Worm (Caenorhabditis elegans): ENCODE measurements around the gene T08G5.1.

T08G5.1 gene

DNA sequence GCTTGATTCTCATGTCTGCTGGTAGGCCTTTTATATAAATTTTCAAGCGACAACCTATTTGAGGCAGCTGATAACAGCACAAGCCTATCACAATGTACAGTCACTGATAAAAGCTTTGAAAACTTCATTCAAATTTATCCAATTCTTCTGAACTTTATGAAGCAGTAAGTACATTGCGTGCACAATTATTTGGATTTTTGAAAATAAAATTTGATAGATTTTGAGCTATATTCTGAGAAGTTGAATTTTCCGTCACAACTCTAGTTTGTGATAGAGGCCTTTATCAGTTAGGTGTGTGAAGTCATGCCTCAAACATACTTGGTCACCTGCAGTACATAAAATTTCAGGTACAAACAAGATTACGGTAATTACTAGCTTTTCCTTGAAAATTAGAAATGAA is at the start of gene T08G5.1, which contains the start of gene mtl-2:
Gene T08G5.1 (plus strand): TSS at position 127 of the 400 bp plus-strand sequence.
Gene mtl-2 (minus strand): TSS at position 34 of the 400 bp plus-strand sequence.
- TF ChIP-seq efl-1 (optimal IDR thresholded peaks at IDR 0.05), result no peak
- TF ChIP-seq efl-1 (GFP tag; optimal IDR thresholded peaks at IDR 0.05 in 1 of 2), result peak in 1 of 2 experiments; percentile 68
- no peak for TF ChIP-seq egl-27 (tag; optimal IDR thresholded peaks at IDR 0.05)
- peak; percentile 61 for TF ChIP-seq elt-2 (tag; optimal IDR thresholded peaks at IDR 0.05)

DNA sequence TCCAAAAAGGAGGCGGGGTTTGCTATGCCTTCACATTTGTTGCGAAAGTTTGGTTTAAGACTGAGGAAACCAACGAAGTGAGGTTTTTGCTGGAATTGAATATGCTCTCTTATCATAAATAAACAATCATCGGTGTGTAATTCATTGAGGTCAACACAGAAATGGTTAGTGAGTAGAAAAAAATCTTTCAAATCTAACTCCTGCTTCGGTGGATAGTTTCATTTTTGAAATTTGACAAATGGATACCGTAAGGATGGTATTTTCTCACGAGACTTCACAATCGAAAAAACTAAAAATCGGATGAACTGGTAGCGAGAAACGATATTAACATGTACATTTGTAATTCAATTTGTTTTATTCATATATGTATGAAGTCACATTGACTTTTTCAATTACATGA is 37.8 kb upstream of the T08G5.1 start, which contains the start of gene eol-1:
Gene eol-1 (minus strand): TSS at position 101 of the 400 bp plus-strand sequence.
- TF ChIP-seq hpl-2 (GFP tag; optimal IDR thresholded peaks at IDR 0.05) (no peak), lin-13 (GFP tag; optimal IDR thresholded peaks at IDR 0.05) (no peak), efl-1 (optimal IDR thresholded peaks at IDR 0.05) (no peak), efl-1 (GFP tag; optimal IDR thresholded peaks at IDR 0.05 in 1 of 2) (peak in 1 of 2 experiments; percentile 81), efl-3 (GFP tag; optimal IDR thresholded peaks at IDR 0.05) (no peak)

ce11 chrV:13981677-13982076 is 36.9 kb upstream of the T08G5.1 start:
- TF ChIP-seq C04F5.9 (tag; optimal IDR thresholded peaks at IDR 0.05), result no peak
- TF ChIP-seq pqm-1 (tag; optimal IDR thresholded peaks at IDR 0.05), result no peak
- TF ChIP-seq nhr-19 (GFP tag; conservative IDR thresholded peaks at IDR 0.05), result no peak
- no peak for TF ChIP-seq fkh-8 (tag; optimal IDR thresholded peaks at IDR 0.05)
- TF ChIP-seq nhr-77 (tag; optimal IDR thresholded peaks at IDR 0.05), result no peak
- no peak for TF ChIP-seq nhr-20 (tag; optimal IDR thresholded peaks at IDR 0.05)
- TF ChIP-seq grh-1 (GFP tag; IDR thresholded peaks at IDR 0.05), result no peak
- TF ChIP-seq elt-3 (tag; optimal IDR thresholded peaks at IDR 0.05), result no peak
- no peak for TF ChIP-seq ceh-8 (GFP tag; optimal IDR thresholded peaks at IDR 0.05)
- TF ChIP-seq unc-62 (GFP tag; optimal IDR thresholded peaks at IDR 0.05), result no peak
- TF ChIP-seq dsc-1 (tag; optimal IDR thresholded peaks at IDR 0.05), result no peak
- TF ChIP-seq ztf-11 (tag; optimal IDR thresholded peaks at IDR 0.05), result no peak
- TF ChIP-seq ceh-82 (tag; optimal IDR thresholded peaks at IDR 0.05), result no peak
- no peak for TF ChIP-seq nhr-84 (tag; optimal IDR thresholded peaks at IDR 0.05)

ce11 chrV:13984828-13985227 is 33.7 kb upstream of the T08G5.1 start, which contains the start of gene end-1:
Gene end-1 (plus strand): TSS chrV:13985128.
- no peak for TF ChIP-seq nhr-71 (tag; optimal IDR thresholded peaks at IDR 0.05)
- no peak for TF ChIP-seq alr-1 (tag; optimal IDR thresholded peaks at IDR 0.05; ENCODE audit: borderline replicate concordance)
- no peak for TF ChIP-seq ztf-4 (tag; optimal IDR thresholded peaks at IDR 0.05)
- no peak for TF ChIP-seq pax-3 (tag; optimal IDR thresholded peaks at IDR 0.05)
- no peak for TF ChIP-seq ceh-8 (GFP tag; optimal IDR thresholded peaks at IDR 0.05)
- TF ChIP-seq sup-37 (GFP tag; optimal IDR thresholded peaks at IDR 0.05), result no peak
- TF ChIP-seq vab-15 (tag; optimal IDR thresholded peaks at IDR 0.05), result no peak
- no peak for TF ChIP-seq nhr-76 (tag; optimal IDR thresholded peaks at IDR 0.05)
- TF ChIP-seq zag-1 (tag; optimal IDR thresholded peaks at IDR 0.05), result no peak
- no peak for TF ChIP-seq lin-35 (GFP tag; optimal IDR thresholded peaks at IDR 0.05)
- no peak for TF ChIP-seq efl-1 (optimal IDR thresholded peaks at IDR 0.05)
- TF ChIP-seq efl-1 (GFP tag; optimal IDR thresholded peaks at IDR 0.05 in 1 of 2), result no peak
- TF ChIP-seq rnt-1 (tag; optimal IDR thresholded peaks at IDR 0.05), result no peak
- no peak for TF ChIP-seq lin-14 (GFP tag; optimal IDR thresholded peaks at IDR 0.05)
- TF ChIP-seq efl-3 (GFP tag; optimal IDR thresholded peaks at IDR 0.05), result no peak

DNA sequence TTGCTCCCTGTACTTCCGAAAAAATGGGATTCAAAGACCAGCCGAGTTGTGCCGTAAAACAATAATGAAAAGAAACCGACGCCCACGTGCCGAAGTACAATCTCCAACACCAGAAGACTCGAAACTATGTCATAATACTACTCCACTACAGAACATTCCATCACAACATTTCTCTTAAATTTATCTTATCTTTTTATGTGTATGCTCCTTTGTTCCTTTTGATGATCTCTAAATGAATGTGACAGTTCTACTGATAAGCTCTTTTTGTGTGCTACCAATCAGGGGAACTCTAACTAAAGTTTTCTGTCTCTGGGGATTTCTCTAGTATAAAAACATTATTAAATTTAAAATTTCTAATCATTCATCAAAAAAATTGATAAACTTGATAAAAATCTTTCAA is 31.7 kb upstream of the T08G5.1 start:
- TF ChIP-seq tbx-2 (tag; optimal IDR thresholded peaks at IDR 0.05) (no peak), lin-35 (GFP tag; optimal IDR thresholded peaks at IDR 0.05) (no peak), elt-2 (tag; optimal IDR thresholded peaks at IDR 0.05) (peak; percentile 38), nhr-85 (tag) (no peak)
